Worm (Caenorhabditis elegans): ENCODE results near the gene F25G6.9.
A peak's percentile ranks its signal among the peaks of the same experiment; 100 is the strongest.

ce11 chrV:8545531-8546224 lies 24.1 kb downstream of the F25G6.9 start, which contains the start of the genes slc-17.8 and asns-1:
- TF ChIP-seq blmp-1 (tag; optimal IDR thresholded peaks at IDR 0.05) (no peak), unc-120 (tag; optimal IDR thresholded peaks at IDR 0.05; ENCODE audit: poor library complexity, severe bottlenecking) (peak; percentile 37), mab-5 (tag; optimal IDR thresholded peaks at IDR 0.05) (no peak), ztf-11 (tag; optimal IDR thresholded peaks at IDR 0.05) (no peak), unc-62 (GFP tag; optimal IDR thresholded peaks at IDR 0.05) (no peak), M03D4.4 (tag; optimal IDR thresholded peaks at IDR 0.05) (no peak), nhr-237 (tag; optimal IDR thresholded peaks at IDR 0.05) (no peak), elt-3 (tag; optimal IDR thresholded peaks at IDR 0.05) (no peak)

Measured in whole organism, mixed stage, embryonic.